Worm (Caenorhabditis elegans) whole organism, L3 larva: ENCODE data around the gene Y113G7A.14.

Source experiments
- ZK546.5 ChIP-seq: sonication (generic microtip); optimal IDR thresholded peaks from 2 replicates; lab custom pipeline; 2017; ENCODE audit warnings: missing biosample characterization, missing genetic modification characterization
- aly-2 ChIP-seq: fragments of 150-350 bp; optimal IDR thresholded peaks from 2 replicates; lab custom pipeline; 2014; ENCODE audit warnings: missing biosample characterization, missing genetic modification characterization
- ceh-28 ChIP-seq: fragments of 150-350 bp; optimal IDR thresholded peaks from 2 replicates; lab custom pipeline; 2014; ENCODE audit warnings: missing biosample characterization, missing genetic modification reagents, missing genetic modification characterization
- ceh-82 ChIP-seq: fragments of 150-350 bp; optimal IDR thresholded peaks from 2 replicates; lab custom pipeline; 2014; ENCODE audit warnings: missing biosample characterization, missing genetic modification characterization
- ceh-9 ChIP-seq: sonication (generic microtip); optimal IDR thresholded peaks from 2 replicates; lab custom pipeline; 2018; ENCODE audit warnings: missing biosample characterization, missing genetic modification characterization
- daf-12 ChIP-seq: fragments of 150-350 bp; optimal IDR thresholded peaks from 2 replicates; lab custom pipeline; 2014; ENCODE audit warnings: missing biosample characterization, missing genetic modification reagents, missing genetic modification characterization
- elt-1 ChIP-seq: fragments of 150-350 bp; optimal IDR thresholded peaks from 2 replicates; lab custom pipeline; 2014; ENCODE audit warnings: missing biosample characterization, missing genetic modification characterization
- elt-2 ChIP-seq: sonication (generic microtip); optimal IDR thresholded peaks from 2 replicates; lab custom pipeline; 2016; ENCODE audit warnings: missing genetic modification reagents, mild to moderate bottlenecking, missing genetic modification characterization, missing compliant biosample characterization
- eor-1 ChIP-seq, 2 experiments: fragments of 150-350 bp; optimal IDR thresholded peaks; 2 replicates each; lab custom pipeline; 2014 to 2018; ENCODE audit warnings: missing biosample characterization in 2 of 2, missing genetic modification characterization in 2 of 2
- fkh-10 ChIP-seq: sonication (generic microtip); optimal IDR thresholded peaks from 2 replicates; lab custom pipeline; 2017; ENCODE audit warnings: missing biosample characterization, missing genetic modification reagents, missing genetic modification characterization
- fkh-2 ChIP-seq: fragments of 150-350 bp; optimal IDR thresholded peaks from 2 replicates; lab custom pipeline; 2014; ENCODE audit warnings: missing biosample characterization, missing genetic modification reagents, missing genetic modification characterization
- hmg-11 ChIP-seq: sonication (generic microtip); optimal IDR thresholded peaks from 2 replicates; lab custom pipeline; 2016; ENCODE audit warnings: missing genetic modification characterization, missing compliant biosample characterization
- jun-1 ChIP-seq: fragments of 150-350 bp; optimal IDR thresholded peaks from 2 replicates; lab custom pipeline; 2014; ENCODE audit warnings: missing biosample characterization, missing genetic modification reagents, missing genetic modification characterization
- lin-15B ChIP-seq: fragments of 150-350 bp; optimal IDR thresholded peaks from 2 replicates; lab custom pipeline; 2014; ENCODE audit warnings: missing biosample characterization, missing genetic modification characterization
- mdl-1 ChIP-seq: fragments of 150-350 bp; optimal IDR thresholded peaks from 2 replicates; lab custom pipeline; 2014; ENCODE audit warnings: missing biosample characterization, missing genetic modification characterization
- nfya-1 ChIP-seq: sonication (generic microtip); optimal IDR thresholded peaks from 2 replicates; lab custom pipeline; 2017; ENCODE audit warnings: missing genetic modification characterization, mild to moderate bottlenecking, missing compliant biosample characterization, antibody characterized with exemption, moderate library complexity; ENCODE audit not compliant: insufficient read depth
- nhr-11 ChIP-seq: fragments of 150-350 bp; optimal IDR thresholded peaks from 2 replicates; lab custom pipeline; 2014; ENCODE audit warnings: missing biosample characterization, missing genetic modification characterization
- nhr-237 ChIP-seq: fragments of 150-350 bp; optimal IDR thresholded peaks from 2 replicates; lab custom pipeline; 2014; ENCODE audit warnings: missing biosample characterization, missing genetic modification characterization
- nhr-25 ChIP-seq: sonication (generic microtip); optimal IDR thresholded peaks from 2 replicates; lab custom pipeline; 2017; ENCODE audit warnings: missing biosample characterization, missing genetic modification characterization
- nhr-28 ChIP-seq: fragments of 150-350 bp; optimal IDR thresholded peaks from 2 replicates; lab custom pipeline; 2014; ENCODE audit warnings: missing biosample characterization, missing genetic modification characterization
- nhr-43 ChIP-seq: sonication (generic microtip); optimal IDR thresholded peaks from 2 replicates; lab custom pipeline; 2016; ENCODE audit warnings: mild to moderate bottlenecking, missing genetic modification characterization, missing compliant biosample characterization; ENCODE audit not compliant: poor library complexity, severe bottlenecking
- nhr-67 ChIP-seq: fragments of 150-350 bp; optimal IDR thresholded peaks from 2 replicates; lab custom pipeline; 2014; ENCODE audit warnings: missing biosample characterization, missing genetic modification characterization
- nhr-76 ChIP-seq: fragments of 150-350 bp; sonication (generic microtip); optimal IDR thresholded peaks from 5 replicates; lab custom pipeline; 2014; ENCODE audit warnings: missing biosample characterization, missing genetic modification characterization
- nhr-77 ChIP-seq: fragments of 150-350 bp; optimal IDR thresholded peaks from 2 replicates; lab custom pipeline; 2014; ENCODE audit warnings: missing biosample characterization, missing genetic modification characterization
- tbx-2 ChIP-seq: sonication (generic microtip); optimal IDR thresholded peaks from 2 replicates; lab custom pipeline; 2016; ENCODE audit warnings: mild to moderate bottlenecking, missing genetic modification characterization, missing compliant biosample characterization
- unc-39 ChIP-seq: sonication (generic microtip); optimal IDR thresholded peaks from 4 replicates; lab custom pipeline; 2017; ENCODE audit warnings: missing biosample characterization, missing genetic modification characterization
- zag-1 ChIP-seq: fragments of 150-350 bp; optimal IDR thresholded peaks from 2 replicates; lab custom pipeline; 2014; ENCODE audit warnings: missing biosample characterization, missing genetic modification characterization
- ztf-11 ChIP-seq: fragments of 150-350 bp; optimal IDR thresholded peaks from 2 replicates; lab custom pipeline; 2014; ENCODE audit warnings: missing biosample characterization, missing genetic modification characterization

Y113G7A.14 gene

DNA sequence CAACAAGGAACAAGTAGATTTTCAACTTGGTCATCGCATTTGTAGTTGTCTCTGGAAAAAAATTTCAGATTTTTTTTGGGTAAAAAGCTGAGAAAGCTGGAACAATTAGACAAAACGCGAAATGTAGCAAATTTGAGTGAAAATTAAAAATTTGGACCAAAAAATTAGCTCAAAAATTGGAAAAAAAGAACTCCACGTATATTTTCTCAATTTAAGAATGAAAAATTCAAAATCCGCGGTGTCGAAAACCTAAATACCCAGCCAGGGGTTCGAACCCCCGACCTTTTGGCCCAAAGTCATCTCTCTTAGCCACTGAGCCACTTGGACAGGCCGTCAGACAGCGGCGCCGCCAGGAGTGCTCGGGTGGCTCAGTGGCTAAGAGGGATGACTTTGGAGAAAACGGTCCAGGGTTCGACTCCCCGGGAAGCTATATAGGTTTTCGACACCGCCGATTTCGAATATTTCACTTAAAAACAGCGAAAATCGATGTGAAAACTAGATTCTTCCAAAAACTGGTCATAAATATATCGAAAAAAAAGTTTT is 17.6 kb downstream of the Y113G7A.14 start, which contains the start of gene ncx-1:
TSS of gene ncx-1 (minus strand) at position 51 of the 543 bp plus-strand sequence.
- TF ChIP-seq nhr-237 (tag; lab: Kevin White, UChicago) (no peak), nfya-1 (tag; lab: Kevin White, UChicago) (no peak), eor-1 (tag; optimal IDR thresholded peaks at IDR 0.05; lab: Kevin White, UChicago) (no peak), ceh-82 (tag; lab: Kevin White, UChicago) (no peak), nhr-77 (tag; lab: Kevin White, UChicago) (no peak), nhr-76 (tag; lab: Kevin White, UChicago) (no peak)

DNA sequence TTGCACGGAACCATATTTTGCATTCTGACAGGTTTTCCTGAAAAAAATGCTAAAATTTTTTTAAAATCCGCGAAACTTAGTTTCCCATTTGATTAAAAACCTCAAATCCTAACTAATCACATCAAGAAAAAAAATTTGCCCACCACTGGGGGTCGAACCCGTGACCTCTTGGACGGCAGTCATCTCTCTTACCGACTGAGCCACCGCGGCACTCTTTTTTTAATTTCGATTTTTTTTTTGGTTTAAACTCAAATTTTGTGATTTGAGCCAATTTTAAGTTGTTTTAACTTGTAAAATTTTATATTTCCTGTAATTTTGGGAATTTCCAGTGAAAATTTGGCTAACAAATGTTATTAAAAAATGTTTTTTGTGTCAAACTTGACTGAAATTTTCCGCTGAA is 18.5 kb downstream of the Y113G7A.14 start:
- TF ChIP-seq daf-12 (no peak), zag-1 (no peak), nhr-43 (tag; lab: Kevin White, UChicago) (no peak), nhr-76 (tag; lab: Kevin White, UChicago) (no peak), nhr-11 (tag; lab: Kevin White, UChicago) (no peak), hmg-11 (tag; lab: Kevin White, UChicago) (no peak), elt-1 (tag; lab: Kevin White, UChicago) (no peak), aly-2 (no peak), ceh-9 (tag; lab: Kevin White, UChicago) (no peak), lin-15B (tag; lab: Kevin White, UChicago) (no peak)

DNA sequence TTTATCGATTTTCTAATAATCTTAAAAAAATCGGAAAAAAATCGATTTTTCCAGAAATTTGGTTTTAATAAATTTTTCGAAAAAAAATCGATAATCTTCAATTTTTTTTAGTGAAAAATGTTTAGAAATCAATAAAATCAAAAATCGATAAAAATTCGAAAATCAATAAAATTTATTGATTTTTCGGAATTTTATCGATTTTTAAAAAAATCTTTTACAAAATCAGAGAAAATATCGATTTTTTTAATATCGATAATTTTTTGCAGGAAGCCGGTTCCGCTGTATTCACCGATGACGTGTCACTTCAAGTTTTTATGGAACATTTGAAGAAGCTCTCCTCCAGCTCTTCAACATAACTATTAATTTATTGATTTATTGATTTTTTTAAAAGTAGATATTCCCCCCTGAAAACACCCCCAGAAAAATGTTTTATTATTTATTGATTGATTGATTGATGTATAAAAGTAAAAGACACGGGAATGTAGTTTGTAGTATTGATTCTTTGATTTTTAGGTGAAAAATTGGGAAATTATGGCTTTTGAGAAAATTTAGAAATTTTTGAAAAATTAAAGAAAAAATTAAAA is 33.0 kb downstream of the Y113G7A.14 start:
- TF ChIP-seq nhr-237 (tag; lab: Kevin White, UChicago) (no peak), ceh-28 (tag; lab: Kevin White, UChicago) (peak; percentile 97)

- TF ChIP-seq tbx-2 (no peak), ceh-28 (tag; lab: Kevin White, UChicago) (peak; percentile 94), nhr-25 (tag; lab: Kevin White, UChicago) (no peak), nfya-1 (tag; lab: Kevin White, UChicago) (no peak), jun-1 (tag; lab: Kevin White, UChicago) (no peak)
- TF ChIP-seq, all 47 proteins: peak for 1
These were observed 33.8 kb downstream of the Y113G7A.14 start for ce11 chrV:20104417-20104816.

DNA sequence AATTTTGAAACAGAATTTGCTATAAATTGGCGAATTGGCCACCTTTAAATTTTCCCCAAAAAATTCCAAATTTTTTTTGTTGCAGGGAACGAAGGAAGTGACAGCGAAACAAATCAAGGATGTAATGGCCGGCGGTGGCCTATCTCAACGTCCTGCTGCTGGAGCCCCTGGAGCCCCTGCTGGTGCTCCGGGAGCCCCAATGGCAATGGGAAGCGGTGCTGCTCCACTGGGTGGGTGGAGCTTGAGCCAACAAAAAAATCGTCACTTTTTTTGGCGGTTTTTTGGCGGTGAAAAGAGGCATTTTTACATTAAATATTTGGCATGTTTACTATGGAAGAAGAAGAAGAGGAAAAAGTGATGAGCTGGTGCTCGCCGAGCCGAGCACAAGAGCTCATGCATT is 41.1 kb downstream of the Y113G7A.14 start:
- no peak for TF ChIP-seq nhr-237 (tag; lab: Kevin White, UChicago)
- TF ChIP-seq mdl-1 (tag; lab: Kevin White, UChicago), result no peak
- no peak for TF ChIP-seq nhr-43 (tag; lab: Kevin White, UChicago)
- no peak for TF ChIP-seq nhr-67 (tag; lab: Kevin White, UChicago)
- TF ChIP-seq nfya-1 (tag; lab: Kevin White, UChicago), result no peak
- TF ChIP-seq elt-1 (tag; lab: Kevin White, UChicago), result no peak
- TF ChIP-seq daf-12, result no peak
- no peak for TF ChIP-seq fkh-10 (GFP tag; lab: Kevin White, UChicago)
- no peak for TF ChIP-seq elt-2 (tag; lab: Kevin White, UChicago)
- TF ChIP-seq ztf-11 (tag; lab: Kevin White, UChicago), result no peak
- TF ChIP-seq ceh-28 (tag; lab: Kevin White, UChicago), result no peak
- no peak for TF ChIP-seq nhr-28
- TF ChIP-seq nhr-77 (tag; lab: Kevin White, UChicago), result no peak
- TF ChIP-seq ZK546.5, result no peak

ce11 chrV:20094908-20095307 is 43.3 kb downstream of the Y113G7A.14 start, which contains the start of gene nlp-69:
Gene nlp-69 (minus strand): TSS chrV:20095008.
- TF ChIP-seq nhr-67 (tag; lab: Kevin White, UChicago) (no peak), lin-15B (tag; lab: Kevin White, UChicago) (no peak), mdl-1 (tag; lab: Kevin White, UChicago) (no peak), fkh-2 (tag; lab: Kevin White, UChicago) (no peak), jun-1 (tag; lab: Kevin White, UChicago) (no peak), elt-2 (tag; lab: Kevin White, UChicago) (no peak), unc-39 (tag; lab: Kevin White, UChicago) (no peak), hmg-11 (tag; lab: Kevin White, UChicago) (no peak), nhr-11 (tag; lab: Kevin White, UChicago) (no peak), nhr-43 (tag; lab: Kevin White, UChicago) (no peak)
